Worm (Caenorhabditis elegans) whole organism, early embryonic: Measurements from ENCODE around the gene srab-14.

ENCODE experiments used
- aly-1 ChIP-seq: sonication (generic microtip); optimal IDR thresholded peaks from 2 replicates; lab custom pipeline; 2016; ENCODE audit warnings: missing genetic modification characterization, missing compliant biosample characterization
- ama-1 ChIP-seq: fragments of 150-350 bp; optimal IDR thresholded peaks from 2 replicates; lab custom pipeline; 2014

DNA sequence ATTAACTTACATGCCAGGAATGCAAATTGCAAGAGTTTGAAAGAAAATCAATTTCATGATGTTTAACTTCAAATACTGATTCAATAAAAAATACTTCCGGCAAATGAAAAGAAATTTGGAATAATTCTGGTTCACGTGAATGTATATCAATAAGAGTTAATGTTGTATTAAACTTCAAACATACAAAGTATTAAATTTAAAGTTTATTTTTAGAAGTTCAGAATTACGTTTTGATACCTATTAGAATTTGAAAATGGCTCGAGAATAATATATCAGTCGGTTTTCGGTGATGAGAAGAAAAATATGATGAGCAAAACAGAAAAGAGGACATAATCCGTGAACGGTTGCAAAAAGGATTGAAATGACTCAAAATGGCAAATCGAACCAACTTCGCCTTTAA, 9.7 kb downstream of the srab-14 start, which contains the start of gene D1022.9:
- TF ChIP-seq aly-1 (no peak), ama-1 (no peak)
